Fruit fly (Drosophila melanogaster) whole organism, prepupa: Measurements from ENCODE around the gene CG13075.
A peak's percentile ranks its signal among the peaks of the same experiment; 100 is the strongest.

ENCODE experiments used
- Blimp-1 ChIP-seq: fragments of 200-800 bp; sonication (Bioruptor generic); optimal IDR thresholded peaks from 3 replicates; lab custom pipeline; 2017; ENCODE audit warnings: missing biosample characterization, missing genetic modification characterization, mild to moderate bottlenecking, moderate library complexity, missing genetic modification reagents
- CG10669 ChIP-seq: fragments of 200-800 bp; sonication (Bioruptor generic); optimal IDR thresholded peaks from 3 replicates; lab custom pipeline; 2018; ENCODE audit warnings: missing biosample characterization, mild to moderate bottlenecking, missing genetic modification characterization, moderate library complexity
- CG11294 ChIP-seq: fragments of 200-800 bp; sonication (Bioruptor generic); IDR thresholded peaks from 2 replicates; pipeline ENCODE4 v1.3.6; 2022; ENCODE audit warnings: missing biosample characterization, missing genetic modification characterization
- CG11762 ChIP-seq: fragments of 200-800 bp; sonication (Bioruptor generic); optimal IDR thresholded peaks from 3 replicates; lab custom pipeline; 2016; ENCODE audit warnings: missing biosample characterization, missing genetic modification characterization; ENCODE audit not compliant: insufficient read depth
- CG15336 ChIP-seq: fragments of 200-800 bp; sonication (Bioruptor generic); IDR thresholded peaks from 2 replicates; pipeline ENCODE4 v1.3.6; 2022; ENCODE audit warnings: missing biosample characterization, missing genetic modification characterization
- CG1621 ChIP-seq: fragments of 200-800 bp; sonication (Bioruptor generic); optimal IDR thresholded peaks from 3 replicates; lab custom pipeline; 2018; ENCODE audit warnings: missing biosample characterization, mild to moderate bottlenecking, missing genetic modification characterization
- CG16779 ChIP-seq: fragments of 200-800 bp; sonication (Bioruptor generic); optimal IDR thresholded peaks from 3 replicates; lab custom pipeline; 2017; ENCODE audit warnings: missing biosample characterization, mild to moderate bottlenecking, missing genetic modification characterization
- CG3032 ChIP-seq: fragments of 200-800 bp; optimal IDR thresholded peaks from 2 replicates; lab custom pipeline; 2019; ENCODE audit warnings: missing biosample characterization, mild to moderate bottlenecking, missing genetic modification characterization, moderate library complexity
- CG32006 ChIP-seq: fragments of 200-800 bp; sonication (Bioruptor generic); optimal IDR thresholded peaks from 3 replicates; lab custom pipeline; 2017; ENCODE audit warnings: missing biosample characterization, mild to moderate bottlenecking, missing genetic modification characterization
- CG34406 ChIP-seq: fragments of 200-800 bp; sonication (Bioruptor generic); optimal IDR thresholded peaks from 3 replicates; lab custom pipeline; 2016; ENCODE audit warnings: missing biosample characterization, missing genetic modification characterization
- CG6276 ChIP-seq: fragments of 200-800 bp; sonication (Bioruptor generic); optimal IDR thresholded peaks from 2 replicates; lab custom pipeline; 2017; ENCODE audit warnings: missing biosample characterization, mild to moderate bottlenecking, missing genetic modification characterization
- CG6792 ChIP-seq: fragments of 200-800 bp; sonication (Bioruptor generic); optimal IDR thresholded peaks from 3 replicates; lab custom pipeline; 2016; ENCODE audit warnings: missing biosample characterization, missing genetic modification characterization
- CG6808 ChIP-seq: fragments of 200-800 bp; sonication (Bioruptor generic); optimal IDR thresholded peaks from 3 replicates; lab custom pipeline; 2017; ENCODE audit warnings: missing biosample characterization, missing genetic modification characterization, mild to moderate bottlenecking, moderate library complexity, missing genetic modification reagents
- CG8119 ChIP-seq: fragments of 200-800 bp; sonication (Bioruptor generic); IDR thresholded peaks from 3 replicates; pipeline ENCODE4 v1.3.6; 2022; ENCODE audit warnings: missing biosample characterization, missing genetic modification characterization
- CG8632 ChIP-seq: fragments of 200-800 bp; sonication (Bioruptor generic); optimal IDR thresholded peaks from 3 replicates; lab custom pipeline; 2016; ENCODE audit warnings: missing biosample characterization, missing genetic modification characterization
- Eip75B ChIP-seq: fragments of 200-800 bp; sonication (Bioruptor generic); optimal IDR thresholded peaks from 3 replicates; lab custom pipeline; 2016; ENCODE audit warnings: missing biosample characterization, missing genetic modification characterization
- Eip78C ChIP-seq: fragments of 200-800 bp; sonication (Bioruptor generic); peaks from one replicate; lab custom pipeline; 2016; ENCODE audit warnings: missing biosample characterization, missing genetic modification characterization
- Eip93F ChIP-seq: fragments of 200-800 bp; sonication (Bioruptor generic); optimal IDR thresholded peaks from 2 replicates; lab custom pipeline; 2016; ENCODE audit warnings: missing biosample characterization, mild to moderate bottlenecking, missing genetic modification characterization
- Ets96B ChIP-seq: fragments of 200-800 bp; optimal IDR thresholded peaks from 2 replicates; lab custom pipeline; 2019; ENCODE audit warnings: missing biosample characterization, mild to moderate bottlenecking, missing genetic modification characterization, moderate library complexity
- Gug ChIP-seq: fragments of 200-800 bp; sonication (Bioruptor generic); IDR thresholded peaks from 2 replicates; pipeline ENCODE4 v1.3.6; 2022; ENCODE audit warnings: missing biosample characterization, missing genetic modification characterization
- Hr38 ChIP-seq: sonication (Bioruptor generic); optimal IDR thresholded peaks from 2 replicates; lab custom pipeline; 2016; ENCODE audit warnings: missing biosample characterization, missing genetic modification characterization
- Hr39 ChIP-seq: fragments of 200-800 bp; sonication (Bioruptor generic); optimal IDR thresholded peaks from 2 replicates; lab custom pipeline; 2016; ENCODE audit warnings: missing biosample characterization, missing genetic modification characterization
- Hr4 ChIP-seq: fragments of 200-800 bp; sonication (Bioruptor generic); optimal IDR thresholded peaks from 3 replicates; lab custom pipeline; 2016; ENCODE audit warnings: missing biosample characterization, missing genetic modification characterization
- Lpt ChIP-seq: fragments of 200-800 bp; sonication (Bioruptor generic); optimal IDR thresholded peaks from 3 replicates; lab custom pipeline; 2016; ENCODE audit warnings: missing biosample characterization, missing genetic modification characterization
- Met ChIP-seq: fragments of 200-800 bp; sonication (Bioruptor generic); optimal IDR thresholded peaks from 3 replicates; lab custom pipeline; 2016; ENCODE audit warnings: missing biosample characterization, missing genetic modification characterization
- OdsH ChIP-seq: fragments of 200-800 bp; sonication (Bioruptor generic); optimal IDR thresholded peaks from 3 replicates; lab custom pipeline; 2016; ENCODE audit warnings: missing biosample characterization, missing genetic modification characterization
- Smox ChIP-seq: fragments of 200-800 bp; sonication (Bioruptor generic); optimal IDR thresholded peaks from 3 replicates; lab custom pipeline; 2016; ENCODE audit warnings: missing biosample characterization, missing genetic modification characterization
- Sox102F ChIP-seq: fragments of 200-800 bp; sonication (Bioruptor generic); optimal IDR thresholded peaks from 2 replicates; lab custom pipeline; 2016; ENCODE audit warnings: missing biosample characterization, mild to moderate bottlenecking, missing genetic modification characterization
- Sox14 ChIP-seq: fragments of 200-800 bp; sonication (Bioruptor generic); optimal IDR thresholded peaks from 3 replicates; lab custom pipeline; 2016; ENCODE audit warnings: missing biosample characterization, missing genetic modification characterization
- achi ChIP-seq: fragments of 200-800 bp; sonication (Bioruptor generic); optimal IDR thresholded peaks from 3 replicates; lab custom pipeline; 2016; ENCODE audit warnings: missing biosample characterization, missing genetic modification characterization
- cyc ChIP-seq: fragments of 200-800 bp; sonication (Bioruptor generic); optimal IDR thresholded peaks from 3 replicates; lab custom pipeline; 2016; ENCODE audit warnings: missing biosample characterization, missing genetic modification characterization
- dac ChIP-seq: fragments of 200-800 bp; sonication (Bioruptor generic); optimal IDR thresholded peaks from 2 replicates; lab custom pipeline; 2017; ENCODE audit warnings: missing biosample characterization, mild to moderate bottlenecking, missing genetic modification characterization
- dsx ChIP-seq: fragments of 200-800 bp; optimal IDR thresholded peaks from 3 replicates; lab custom pipeline; 2019; ENCODE audit warnings: missing biosample characterization, mild to moderate bottlenecking, missing genetic modification characterization, moderate library complexity; ENCODE audit not compliant: poor library complexity, severe bottlenecking
- eg ChIP-seq: fragments of 200-800 bp; sonication (Bioruptor generic); IDR thresholded peaks from 3 replicates; pipeline ENCODE4 v1.3.6; 2022; ENCODE audit warnings: missing biosample characterization, missing genetic modification characterization
- esn ChIP-seq: fragments of 200-800 bp; sonication (Bioruptor generic); optimal IDR thresholded peaks from 2 replicates; lab custom pipeline; 2016; ENCODE audit warnings: missing biosample characterization, mild to moderate bottlenecking, missing genetic modification characterization, moderate library complexity
- fd59A ChIP-seq: fragments of 200-800 bp; sonication (Bioruptor generic); optimal IDR thresholded peaks from 2 replicates; lab custom pipeline; 2017; ENCODE audit warnings: missing biosample characterization, mild to moderate bottlenecking, missing genetic modification characterization, missing genetic modification reagents
- fd85E ChIP-seq: fragments of 200-800 bp; sonication (Bioruptor generic); optimal IDR thresholded peaks from 3 replicates; lab custom pipeline; 2016; ENCODE audit warnings: missing biosample characterization, missing genetic modification characterization
- fkh ChIP-seq: fragments of 200-800 bp; sonication (Bioruptor generic); optimal IDR thresholded peaks from 3 replicates; lab custom pipeline; 2017; ENCODE audit warnings: missing biosample characterization, mild to moderate bottlenecking, missing genetic modification characterization, moderate library complexity
- lz ChIP-seq: fragments of 200-800 bp; sonication (Bioruptor generic); optimal IDR thresholded peaks from 3 replicates; lab custom pipeline; 2016; ENCODE audit warnings: missing biosample characterization, missing genetic modification characterization
- net ChIP-seq: fragments of 200-800 bp; sonication (Bioruptor generic); optimal IDR thresholded peaks from 3 replicates; lab custom pipeline; 2016; ENCODE audit warnings: missing biosample characterization, missing genetic modification characterization
- salr ChIP-seq, 2 experiments: fragments of 200-800 bp; sonication (Bioruptor generic); optimal IDR thresholded peaks; 3 replicates each; lab custom pipeline; 2016 to 2018; ENCODE audit warnings: missing biosample characterization in 2 of 2, missing genetic modification characterization in 2 of 2, mild to moderate bottlenecking in 1 of 2
- spab ChIP-seq: fragments of 200-800 bp; sonication (Bioruptor generic); optimal IDR thresholded peaks from 2 replicates; lab custom pipeline; 2017; ENCODE audit warnings: missing biosample characterization, mild to moderate bottlenecking, missing genetic modification characterization, missing genetic modification reagents
- ss ChIP-seq, 2 experiments: fragments of 200-800 bp; sonication (Bioruptor generic); optimal IDR thresholded peaks; 2 replicates in 1 of 2; 3 replicates in 1 of 2; lab custom pipeline; 2017 to 2018; ENCODE audit warnings: mild to moderate bottlenecking in 2 of 2, missing biosample characterization in 2 of 2, missing genetic modification characterization in 2 of 2, moderate library complexity in 1 of 2
- svp ChIP-seq: fragments of 200-800 bp; sonication (Bioruptor generic); peaks from one replicate; lab custom pipeline; 2016; ENCODE audit warnings: missing biosample characterization, missing genetic modification characterization

The CG13075 gene

dm6 chr3L:16048722-16049459 lies 34.9 kb upstream of the CG13075 start (continued):
- no peak for TF ChIP-seq Blimp-1 (GFP tag; lab: Kevin White, UChicago)
- TF ChIP-seq Hr38 (GFP tag; lab: Kevin White, UChicago) = no peak
- TF ChIP-seq CG15336 = no peak
- peak; percentile 95 for TF ChIP-seq dsx (GFP tag; lab: Kevin White, UChicago)
- peak; percentile 37 for TF ChIP-seq Ets96B (tag; lab: Kevin White, UChicago)
- TF ChIP-seq CG11294 (GFP tag; lab: Robert Waterston, UW) = no peak
- TF ChIP-seq net (GFP tag; lab: Kevin White, UChicago) = no peak
- no peak for TF ChIP-seq Hr4 (GFP tag; lab: Kevin White, UChicago)
- peak; percentile 18 for TF ChIP-seq Eip78C (GFP tag; lab: Kevin White, UChicago)
- no peak for TF ChIP-seq eg (GFP tag; lab: Robert Waterston, UW)
- no peak for TF ChIP-seq Smox
- no peak for TF ChIP-seq CG11762 (GFP tag; lab: Kevin White, UChicago)
- no peak for TF ChIP-seq Lpt (GFP tag; lab: Kevin White, UChicago)

- no peak for TF ChIP-seq CG8632 (GFP tag; lab: Kevin White, UChicago)
- TF ChIP-seq CG6276 (GFP tag; lab: Kevin White, UChicago) = peak; percentile 77
- TF ChIP-seq CG6808 = peak; percentile 28
- no peak for TF ChIP-seq Sox14 (GFP tag; lab: Kevin White, UChicago)
- TF ChIP-seq CG16779 (tag; lab: Kevin White, UChicago) = peak; percentile 56
- TF ChIP-seq dac (GFP tag; lab: Kevin White, UChicago) = no peak
- TF ChIP-seq Met (GFP tag; lab: Kevin White, UChicago) = peak; percentile 21
- no peak for TF ChIP-seq CG34406 (GFP tag; lab: Kevin White, UChicago)
- TF ChIP-seq CG8119 (GFP tag; lab: Robert Waterston, UW) = peak; percentile 72
- TF ChIP-seq Hr38 (GFP tag; lab: Kevin White, UChicago) = no peak
- no peak for TF ChIP-seq OdsH (GFP tag; lab: Kevin White, UChicago)
- peak; percentile 17 for TF ChIP-seq Hr4 (GFP tag; lab: Kevin White, UChicago)
- TF ChIP-seq Eip75B (GFP tag; lab: Kevin White, UChicago) = no peak
- no peak for TF ChIP-seq achi (GFP tag; lab: Kevin White, UChicago)
- no peak for TF ChIP-seq salr (GFP tag; optimal IDR thresholded peaks at IDR 0.05; lab: Kevin White, UChicago)
- TF ChIP-seq lz (GFP tag; lab: Kevin White, UChicago) = no peak
- peak; percentile 94 for TF ChIP-seq fkh (GFP tag; lab: Kevin White, UChicago)
- no peak for TF ChIP-seq Blimp-1 (GFP tag; lab: Kevin White, UChicago)
- TF ChIP-seq CG15336 = peak; percentile 67
- peak; percentile 89 for TF ChIP-seq eg (GFP tag; lab: Robert Waterston, UW)
- TF ChIP-seq net (GFP tag; lab: Kevin White, UChicago) = peak; percentile 25
- no peak for TF ChIP-seq Gug (GFP tag; lab: Robert Waterston, UW)
- TF ChIP-seq spab = no peak
- TF ChIP-seq Lpt (GFP tag; lab: Kevin White, UChicago) = peak; percentile 68
- TF ChIP-seq fd85E (GFP tag; lab: Kevin White, UChicago) = no peak
- TF ChIP-seq esn (GFP tag; lab: Kevin White, UChicago) = no peak
- peak; percentile 81 for TF ChIP-seq Eip78C (GFP tag; lab: Kevin White, UChicago)
- no peak for TF ChIP-seq CG10669 (GFP tag; lab: Kevin White, UChicago)
- no peak for TF ChIP-seq fd59A (GFP tag; lab: Kevin White, UChicago)
- TF ChIP-seq cyc (GFP tag; lab: Kevin White, UChicago) = no peak
- no peak; the same call in 1 of the 2 replicates for TF ChIP-seq CG11294 (GFP tag; lab: Robert Waterston, UW)
- no peak for TF ChIP-seq CG1621 (tag; lab: Kevin White, UChicago)
- no peak for TF ChIP-seq Hr39 (GFP tag; lab: Kevin White, UChicago)
- TF ChIP-seq dsx (GFP tag; lab: Kevin White, UChicago) = no peak
- TF ChIP-seq CG32006 (GFP tag; lab: Kevin White, UChicago) = peak; percentile 52
- no peak for TF ChIP-seq Smox
- TF ChIP-seq ss (GFP tag; optimal IDR thresholded peaks at IDR 0.05; lab: Kevin White, UChicago) = peak; percentile 15 to 17
- peak; percentile 75 for TF ChIP-seq Eip93F (GFP tag; lab: Kevin White, UChicago)
- no peak for TF ChIP-seq Sox102F (GFP tag; lab: Kevin White, UChicago)
- peak; percentile 38 for TF ChIP-seq svp (GFP tag; lab: Kevin White, UChicago)
- no peak for TF ChIP-seq CG6792 (GFP tag; lab: Kevin White, UChicago)
- no peak for TF ChIP-seq CG3032 (tag; lab: Kevin White, UChicago)
Observed at dm6 chr3L:16049955-16050886, 33.6 kb upstream of the CG13075 start.
